Worm (Caenorhabditis elegans): ENCODE results near the gene nspc-19.

Gene nspc-19

ce11 chrX:14572419-14572818 lies 43.9 kb downstream of the nspc-19 start, which contains the start of gene lron-1:
TSS of gene lron-1 (plus strand) at chrX:14572719.
- TF ChIP-seq atf-7 (tag; optimal IDR thresholded peaks at IDR 0.05) (no peak), bed-1 (GFP tag; IDR thresholded peaks at IDR 0.05) (no peak), hmg-20 (GFP tag; IDR thresholded peaks at IDR 0.05) (no peak)

ce11 chrX:14575920-14576319 lies 47.4 kb downstream of the nspc-19 start:
- TF ChIP-seq unc-62 (GFP tag; optimal IDR thresholded peaks at IDR 0.05) (peak; percentile 70), Y67H2A.10 (GFP tag; conservative IDR thresholded peaks at IDR 0.05) (no peak)

- TF ChIP-seq zfh-2 (GFP tag; conservative IDR thresholded peaks at IDR 0.05) (peak; percentile 80), mel-28 (tag; optimal IDR thresholded peaks at IDR 0.05; ENCODE audit: borderline replicate concordance) (no peak), nfya-2 (GFP tag; IDR thresholded peaks at IDR 0.05) (no peak), lsl-1 (GFP tag; optimal IDR thresholded peaks at IDR 0.05) (no peak), egl-44 (GFP tag; IDR thresholded peaks at IDR 0.05) (no peak), B0336.3 (GFP tag; IDR thresholded peaks at IDR 0.05) (no peak), ceh-79 (tag; optimal IDR thresholded peaks at IDR 0.05) (no peak), egrh-3 (GFP tag; IDR thresholded peaks at IDR 0.05) (peak; percentile 55; the same call in 1 of the 2 replicates), Y53F4B.3 (GFP tag; IDR thresholded peaks at IDR 0.05) (no peak)
Measured at ce11 chrX:14577579-14578127, 49.2 kb downstream of the nspc-19 start, which contains the start of gene let-4. TSS of gene let-4 (plus strand) at chrX:14577935.
